Worm (Caenorhabditis elegans): Measurements from ENCODE around the gene K08D8.6.

ce11 chrIV:12909871-12910270 is 19.6 kb upstream of the K08D8.6 start, which contains the start of gene K08D8.4:
- TF ChIP-seq pha-4 (tag; optimal IDR thresholded peaks at IDR 0.05) (no peak), hlh-13 (GFP tag; optimal IDR thresholded peaks at IDR 0.05) (no peak), fkh-10 (GFP tag; optimal IDR thresholded peaks at IDR 0.05) (no peak), ceh-24 (tag; optimal IDR thresholded peaks at IDR 0.05) (no peak), dve-1 (tag; optimal IDR thresholded peaks at IDR 0.05) (no peak), ceh-2 (tag; optimal IDR thresholded peaks at IDR 0.05) (no peak), pqm-1 (tag; optimal IDR thresholded peaks at IDR 0.05) (no peak), unc-42 (tag; optimal IDR thresholded peaks at IDR 0.05) (no peak), nhr-11 (tag; optimal IDR thresholded peaks at IDR 0.05) (no peak), hlh-15 (tag; optimal IDR thresholded peaks at IDR 0.05) (no peak)

Data from whole organism, late embryonic.